Comparison of ENCODE assay signal across 5 worm cellular contexts in the genomic region with DNA sequence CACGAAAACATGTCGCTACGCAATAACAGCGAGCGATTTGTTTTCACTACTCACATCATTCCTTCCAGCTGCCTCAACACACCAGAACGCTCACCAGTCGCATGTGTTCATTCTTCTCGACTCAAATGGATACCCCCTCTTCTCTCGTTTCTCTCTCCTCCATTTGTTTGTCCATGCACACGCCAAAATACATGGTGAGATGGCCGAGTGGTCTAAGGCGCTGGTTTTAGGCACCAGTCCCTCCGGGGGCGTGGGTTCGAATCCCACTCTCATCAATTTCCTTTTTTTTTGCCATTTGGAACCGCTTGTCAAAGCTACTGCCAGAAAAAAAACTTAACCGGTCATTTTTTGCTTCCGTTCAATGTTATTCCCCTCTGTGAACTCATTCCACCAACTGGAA.
TF ChIP-seq lines count a peak whose summit lies in the region.

No protein-coding gene starts in this region.

TF ChIP-seq in whole organism, L1 larva, 84 proteins besides CTCF, POLR2A, EP300 and RAD21 (continues in another document):
- no peak; the same call in 1 of the 2 replicates for TF ChIP-seq mab-9 (GFP tag; IDR thresholded peaks at IDR 0.05; lab: Robert Waterston, UW)
- peak; percentile 27 for TF ChIP-seq irx-1 (tag; optimal IDR thresholded peaks at IDR 0.05; lab: Kevin White, UChicago)
- no peak for TF ChIP-seq ceh-8 (GFP tag; optimal IDR thresholded peaks at IDR 0.05; lab: Kevin White, UChicago)
- peak; percentile 66 for TF ChIP-seq rnt-1 (tag; optimal IDR thresholded peaks at IDR 0.05; lab: Kevin White, UChicago)
- TF ChIP-seq fos-1 (tag; optimal IDR thresholded peaks at IDR 0.05; lab: Kevin White, UChicago), result peak; percentile 31
- peak in 1 of 2 experiments; percentile 40 for TF ChIP-seq egl-27 (tag; optimal IDR thresholded peaks at IDR 0.05; lab: Kevin White, UChicago)
- peak; percentile 83 for TF ChIP-seq dsc-1 (tag; optimal IDR thresholded peaks at IDR 0.05; lab: Kevin White, UChicago)
- TF ChIP-seq sox-4 (tag; optimal IDR thresholded peaks at IDR 0.05; lab: Kevin White, UChicago), result peak; percentile 61
- peak; percentile 6 for TF ChIP-seq ceh-63 (GFP tag; optimal IDR thresholded peaks at IDR 0.05; lab: Kevin White, UChicago)
- no peak for TF ChIP-seq ztf-4 (tag; optimal IDR thresholded peaks at IDR 0.05; lab: Kevin White, UChicago)
- TF ChIP-seq dpl-1 (GFP tag; optimal IDR thresholded peaks at IDR 0.05; lab: Kevin White, UChicago), result no peak
- TF ChIP-seq Y116A8C.19 (tag; optimal IDR thresholded peaks at IDR 0.05; lab: Kevin White, UChicago; ENCODE audit: borderline replicate concordance), result no peak
- peak; percentile 11 for TF ChIP-seq unc-130 (tag; optimal IDR thresholded peaks at IDR 0.05; lab: Kevin White, UChicago)
- TF ChIP-seq mdl-1 (tag; optimal IDR thresholded peaks at IDR 0.05; lab: Kevin White, UChicago), result peak in 1 of 2 experiments; percentile 38
- peak; percentile 10 to 20 for TF ChIP-seq lsy-2 (tag; optimal IDR thresholded peaks at IDR 0.05; lab: Kevin White, UChicago)
- peak; percentile 56 to 78 (median 62) for TF ChIP-seq ceh-82 (tag; optimal IDR thresholded peaks at IDR 0.05; lab: Kevin White, UChicago)
- TF ChIP-seq zip-4 (GFP tag; optimal IDR thresholded peaks at IDR 0.05; lab: Kevin White, UChicago), result no peak

TF ChIP-seq in whole organism, L3 larva, 47 proteins besides CTCF, POLR2A, EP300 and RAD21 (continues in another document):
- TF ChIP-seq pha-4 (tag; optimal IDR thresholded peaks at IDR 0.05; lab: Kevin White, UChicago), result peak; percentile 47
- TF ChIP-seq skn-1 (tag; optimal IDR thresholded peaks at IDR 0.05; lab: Kevin White, UChicago), result peak; percentile 65
- peak; percentile 46 for TF ChIP-seq elt-2 (tag; optimal IDR thresholded peaks at IDR 0.05; lab: Kevin White, UChicago)
- TF ChIP-seq unc-62 (GFP tag; optimal IDR thresholded peaks at IDR 0.05; lab: Kevin White, UChicago), result no peak
- peak in 1 of 3 experiments; percentile 58 for TF ChIP-seq elt-3 (tag; optimal IDR thresholded peaks at IDR 0.05; lab: Kevin White, UChicago)
- TF ChIP-seq nhr-43 (tag; optimal IDR thresholded peaks at IDR 0.05; lab: Kevin White, UChicago; ENCODE audit: poor library complexity, severe bottlenecking), result peak; percentile 92
- no peak for TF ChIP-seq fkh-2 (tag; optimal IDR thresholded peaks at IDR 0.05; lab: Kevin White, UChicago)
- TF ChIP-seq nhr-11 (tag; optimal IDR thresholded peaks at IDR 0.05; lab: Kevin White, UChicago), result no peak
- no peak for TF ChIP-seq aly-2 (tag; optimal IDR thresholded peaks at IDR 0.05; lab: Kevin White, UChicago)
- peak; percentile 92 for TF ChIP-seq hmg-11 (tag; optimal IDR thresholded peaks at IDR 0.05; lab: Kevin White, UChicago)
- peak; percentile 66 for TF ChIP-seq nfya-1 (tag; optimal IDR thresholded peaks at IDR 0.05; lab: Kevin White, UChicago; ENCODE audit: insufficient read depth)
- TF ChIP-seq fkh-10 (GFP tag; optimal IDR thresholded peaks at IDR 0.05; lab: Kevin White, UChicago), result no peak
- TF ChIP-seq nhr-23 (tag; optimal IDR thresholded peaks at IDR 0.05; lab: Kevin White, UChicago), result peak; percentile 61
- TF ChIP-seq lin-39 (tag; optimal IDR thresholded peaks at IDR 0.05; lab: Kevin White, UChicago), result peak; percentile 76
- peak; percentile 92 for TF ChIP-seq tbx-2 (tag; optimal IDR thresholded peaks at IDR 0.05; lab: Kevin White, UChicago)
- peak; percentile 87 for TF ChIP-seq lsy-12 (tag; optimal IDR thresholded peaks at IDR 0.05; lab: Kevin White, UChicago)
- TF ChIP-seq nhr-25 (tag; optimal IDR thresholded peaks at IDR 0.05; lab: Kevin White, UChicago), result peak; percentile 69

TF ChIP-seq in whole organism, early embryonic, 17 proteins besides CTCF, POLR2A, EP300 and RAD21:
- TF ChIP-seq ama-1 (optimal IDR thresholded peaks at IDR 0.05; lab: Kevin White, UChicago) (no peak), tbx-37 (GFP tag; conservative IDR thresholded peaks at IDR 0.05; lab: Robert Waterston, UW) (peak; percentile 87), hmbx-1 (tag; optimal IDR thresholded peaks at IDR 0.05; lab: Kevin White, UChicago) (peak; percentile 51), flt-1 (GFP tag; IDR thresholded peaks at IDR 0.05; lab: Robert Waterston, UW) (peak; percentile 88), F13C5.2 (tag; optimal IDR thresholded peaks at IDR 0.05; lab: Kevin White, UChicago) (peak; percentile 89), hmg-4 (GFP tag; optimal IDR thresholded peaks at IDR 0.05; lab: Kevin White, UChicago) (no peak), hnd-1 (tag; optimal IDR thresholded peaks at IDR 0.05; lab: Kevin White, UChicago) (peak; percentile 67), tbx-11 (GFP tag; IDR thresholded peaks at IDR 0.05; lab: Robert Waterston, UW) (peak; percentile 85), ceh-13 (GFP tag; optimal IDR thresholded peaks at IDR 0.05; lab: Kevin White, UChicago) (peak; percentile 74), ceh-36 (tag; optimal IDR thresholded peaks at IDR 0.05; lab: Kevin White, UChicago) (peak; percentile 77), B0310.2 (tag; optimal IDR thresholded peaks at IDR 0.05; lab: Kevin White, UChicago) (peak; percentile 65), sea-1 (GFP tag; conservative IDR thresholded peaks at IDR 0.05; lab: Robert Waterston, UW) (no peak; the same call in 1 of the 2 replicates), tra-4 (tag; optimal IDR thresholded peaks at IDR 0.05; lab: Kevin White, UChicago) (peak; percentile 54), scrt-1 (GFP tag; IDR thresholded peaks at IDR 0.05; lab: Robert Waterston, UW) (no peak; the same call in 1 of the 2 replicates), aly-1 (tag; optimal IDR thresholded peaks at IDR 0.05; lab: Kevin White, UChicago) (peak; percentile 93), pes-1 (GFP tag; IDR thresholded peaks at IDR 0.05; lab: Robert Waterston, UW) (peak; percentile 92), ets-7 (tag; optimal IDR thresholded peaks at IDR 0.05; lab: Kevin White, UChicago) (peak; percentile 59)

TF ChIP-seq in whole organism, midembryonic, 9 proteins besides CTCF, POLR2A, EP300 and RAD21:
- peak; percentile 90 for TF ChIP-seq tab-1 (GFP tag; IDR thresholded peaks at IDR 0.05; lab: Robert Waterston, UW)
- TF ChIP-seq flt-1 (GFP tag; IDR thresholded peaks at IDR 0.05; lab: Robert Waterston, UW), result peak; percentile 94
- TF ChIP-seq ref-1 (GFP tag; conservative IDR thresholded peaks at IDR 0.05; lab: Robert Waterston, UW), result peak; percentile 85
- TF ChIP-seq med-1 (GFP tag; optimal IDR thresholded peaks at IDR 0.05; lab: Kevin White, UChicago; ENCODE audit: insufficient read depth), result peak; percentile 35
- TF ChIP-seq cog-1 (tag; optimal IDR thresholded peaks at IDR 0.05; lab: Kevin White, UChicago), result peak; percentile 83
- TF ChIP-seq ztf-23 (GFP tag; IDR thresholded peaks at IDR 0.05; lab: Robert Waterston, UW), result peak; percentile 86
- peak; percentile 82 for TF ChIP-seq klf-2 (GFP tag; conservative IDR thresholded peaks at IDR 0.05; lab: Robert Waterston, UW)
- TF ChIP-seq ztf-29 (GFP tag; IDR thresholded peaks at IDR 0.05; lab: Robert Waterston, UW), result peak; percentile 79
- TF ChIP-seq T22C8.4 (GFP tag; IDR thresholded peaks at IDR 0.05; lab: Robert Waterston, UW), result peak; percentile 86

TF ChIP-seq in whole organism, young adult, 124 proteins besides CTCF, POLR2A, EP300 and RAD21 (continues in another document):
- TF ChIP-seq madf-10 (tag; optimal IDR thresholded peaks at IDR 0.05; lab: Kevin White, UChicago) (peak; percentile 86), ztf-6 (GFP tag; IDR thresholded peaks at IDR 0.05; lab: Robert Waterston, UW) (peak; percentile 82; the same call in 1 of the 2 replicates), F23B12.7 (tag; optimal IDR thresholded peaks at IDR 0.05; lab: Kevin White, UChicago; ENCODE audit: insufficient read depth) (peak; percentile 61), B0019.2 (GFP tag; conservative IDR thresholded peaks at IDR 0.05; lab: Robert Waterston, UW) (no peak), tlf-1 (GFP tag; optimal IDR thresholded peaks at IDR 0.05; lab: Kevin White, UChicago) (peak; percentile 50), chd-7 (tag; optimal IDR thresholded peaks at IDR 0.05; lab: Kevin White, UChicago) (no peak), rcor-1 (GFP tag; IDR thresholded peaks at IDR 0.05; lab: Robert Waterston, UW) (peak; percentile 92), B0035.1 (tag; optimal IDR thresholded peaks at IDR 0.05; lab: Kevin White, UChicago) (peak; percentile 87), C17E4.6 (GFP tag; IDR thresholded peaks at IDR 0.05; lab: Robert Waterston, UW) (peak; percentile 64; the same call in 1 of the 2 replicates), Y56A3A.18 (GFP tag; IDR thresholded peaks at IDR 0.05; lab: Robert Waterston, UW) (peak; percentile 95), snpc-3.4 (tag; optimal IDR thresholded peaks at IDR 0.05; lab: Kevin White, UChicago) (peak; percentile 26), mcd-1 (GFP tag; IDR thresholded peaks at IDR 0.05; lab: Robert Waterston, UW) (peak; percentile 79), pbrm-1 (GFP tag; IDR thresholded peaks at IDR 0.05; lab: Robert Waterston, UW) (peak; percentile 95), D2030.7 (GFP tag; IDR thresholded peaks at IDR 0.05; lab: Robert Waterston, UW) (peak; percentile 77), somi-1 (GFP tag; optimal IDR thresholded peaks at IDR 0.05; lab: Kevin White, UChicago) (peak; percentile 71), ztf-18 (tag; optimal IDR thresholded peaks at IDR 0.05; lab: Kevin White, UChicago) (peak; percentile 36), T26A5.8 (tag; optimal IDR thresholded peaks at IDR 0.05; lab: Kevin White, UChicago) (no peak), egl-18 (GFP tag; IDR thresholded peaks at IDR 0.05; lab: Robert Waterston, UW) (0 out of 2 replicates have a peak, but pooled peaks have one; percentile 64), ZK185.1 (tag; optimal IDR thresholded peaks at IDR 0.05; lab: Kevin White, UChicago; ENCODE audit: poor library complexity, severe bottlenecking) (peak; percentile 92), F22D6.2 (tag; optimal IDR thresholded peaks at IDR 0.05; lab: Kevin White, UChicago) (peak; percentile 70), egrh-3 (GFP tag; IDR thresholded peaks at IDR 0.05; lab: Robert Waterston, UW) (peak; percentile 66), tbx-9 (tag; optimal IDR thresholded peaks at IDR 0.05; lab: Kevin White, UChicago; ENCODE audit: borderline replicate concordance) (peak; percentile 18), F57A8.1 (GFP tag; optimal IDR thresholded peaks at IDR 0.05; lab: Kevin White, UChicago) (no peak), rpc-1 (optimal IDR thresholded peaks at IDR 0.05; lab: Kevin White, UChicago) (peak; percentile 84), rpc-1 (tag; optimal IDR thresholded peaks at IDR 0.05; lab: Kevin White, UChicago) (peak; percentile 84), sea-2 (GFP tag; IDR thresholded peaks at IDR 0.05; lab: Robert Waterston, UW) (no peak), ceh-100 (GFP tag; IDR thresholded peaks at IDR 0.05; lab: Robert Waterston, UW) (peak; percentile 73), T07F8.4 (tag; optimal IDR thresholded peaks at IDR 0.05; lab: Kevin White, UChicago) (peak; percentile 77), hsf-1 (GFP tag; IDR thresholded peaks at IDR 0.05; lab: Robert Waterston, UW) (no peak), Y53G8AR.9 (GFP tag; conservative IDR thresholded peaks at IDR 0.05; lab: Robert Waterston, UW) (peak; percentile 75; the same call in 1 of the 2 replicates), K12H6.12 (tag; optimal IDR thresholded peaks at IDR 0.05; lab: Kevin White, UChicago) (peak; percentile 84)
